Fruit fly (Drosophila melanogaster) whole organism, wandering third instar larva: ENCODE results near the gene Proc.
A peak's percentile ranks its signal among the peaks of the same experiment; 100 is the strongest.

Experiments used
- Abd-B ChIP-seq: fragments of >200 bp; optimal IDR thresholded peaks from 2 replicates; lab custom pipeline; 2017; ENCODE audit warnings: missing biosample characterization, missing genetic modification characterization
- CrebA ChIP-seq: fragments of 200-800 bp; sonication (Bioruptor generic); optimal IDR thresholded peaks from 2 replicates; lab custom pipeline; 2016; ENCODE audit warnings: missing biosample characterization, mild to moderate bottlenecking, missing genetic modification characterization, borderline replicate concordance
- Dfd ChIP-seq: fragments of >200 bp; optimal IDR thresholded peaks from 2 replicates; lab custom pipeline; 2017; ENCODE audit warnings: missing biosample characterization, missing genetic modification characterization
- Dif ChIP-seq: fragments of 200-275, 200-300 bp; sonication (Bioruptor generic); optimal IDR thresholded peaks from 2 replicates; lab custom pipeline; 2018; ENCODE audit warnings: missing biosample characterization, missing genetic modification characterization; ENCODE audit not compliant: partially characterized antibody
- GATAd ChIP-seq: sonication (Bioruptor generic); optimal IDR thresholded peaks from 2 replicates; lab custom pipeline; 2016; ENCODE audit warnings: missing biosample characterization, missing genetic modification characterization
- HLH106 ChIP-seq: fragments of 200-800 bp; optimal IDR thresholded peaks from 3 replicates; lab custom pipeline; 2019; ENCODE audit warnings: missing biosample characterization, mild to moderate bottlenecking, missing genetic modification characterization, moderate library complexity
- Hnf4 ChIP-seq: fragments of 200-800 bp; sonication (Bioruptor generic); optimal IDR thresholded peaks from 2 replicates; lab custom pipeline; 2016; ENCODE audit warnings: missing biosample characterization, mild to moderate bottlenecking, missing genetic modification characterization
- Hr78 ChIP-seq: fragments of >200 bp; optimal IDR thresholded peaks from 2 replicates; lab custom pipeline; 2017; ENCODE audit warnings: missing biosample characterization, missing genetic modification characterization
- Hr83 ChIP-seq: fragments of 200-300 bp; sonication (Bioruptor generic); optimal IDR thresholded peaks from 2 replicates; lab custom pipeline; 2016; ENCODE audit warnings: missing biosample characterization, mild to moderate bottlenecking, missing genetic modification characterization, moderate library complexity; ENCODE audit not compliant: poor library complexity, severe bottlenecking
- Jra ChIP-seq: sonication (Bioruptor generic); optimal IDR thresholded peaks from 2 replicates; lab custom pipeline; 2016; ENCODE audit warnings: missing biosample characterization, missing genetic modification characterization
- Myc ChIP-seq: fragments of >200 bp; optimal IDR thresholded peaks from 2 replicates; lab custom pipeline; 2017
- N ChIP-seq: fragments of >200 bp; optimal IDR thresholded peaks from 2 replicates; lab custom pipeline; 2018; ENCODE audit warnings: missing biosample characterization, missing external identifiers, missing genetic modification characterization
- OdsH ChIP-seq: fragments of 200-800 bp; sonication (Bioruptor generic); optimal IDR thresholded peaks from 2 replicates; lab custom pipeline; 2016; ENCODE audit warnings: missing biosample characterization, mild to moderate bottlenecking, missing genetic modification characterization
- Rel ChIP-seq, 2 experiments: fragments of 200-800 bp; sonication (Bioruptor generic) in 1 of 2; optimal IDR thresholded peaks; 2 replicates in 1 of 2; 3 replicates in 1 of 2; lab custom pipeline; 2016 to 2019; ENCODE audit warnings: mild to moderate bottlenecking in 2 of 2, missing biosample characterization in 2 of 2, missing genetic modification characterization in 2 of 2, moderate library complexity in 1 of 2
- Sp1 ChIP-seq: fragments of 200-800 bp; sonication (Bioruptor generic); optimal IDR thresholded peaks from 3 replicates; lab custom pipeline; 2019; ENCODE audit warnings: missing biosample characterization, mild to moderate bottlenecking, missing genetic modification characterization, moderate library complexity
- Vsx2 ChIP-seq: fragments of 200-300, 225-300 bp; sonication (Bioruptor generic); optimal IDR thresholded peaks from 2 replicates; lab custom pipeline; 2018; ENCODE audit warnings: missing biosample characterization, missing genetic modification characterization; ENCODE audit not compliant: partially characterized antibody
- br ChIP-seq: fragments of 200-800 bp; sonication (Bioruptor generic); optimal IDR thresholded peaks from 2 replicates; lab custom pipeline; 2016; ENCODE audit warnings: missing biosample characterization, missing genetic modification characterization
- brk ChIP-seq: fragments of 200-800 bp; sonication (Bioruptor generic); optimal IDR thresholded peaks from 2 replicates; lab custom pipeline; 2016; ENCODE audit warnings: missing biosample characterization, mild to moderate bottlenecking, missing genetic modification characterization
- dl ChIP-seq, 2 experiments: fragments of 175-275, 200-275 bp in 1 of 2; fragments of 200-275 bp in 1 of 2; sonication (Bioruptor generic); optimal IDR thresholded peaks; lab custom pipeline; 2018; ENCODE audit warnings: mild to moderate bottlenecking in 2 of 2, missing biosample characterization in 2 of 2, missing genetic modification characterization in 2 of 2, moderate library complexity in 2 of 2; ENCODE audit not compliant: partially characterized antibody in 2 of 2, insufficient read depth in 1 of 2
- dsf ChIP-seq: sonication (Bioruptor generic); optimal IDR thresholded peaks from 2 replicates; lab custom pipeline; 2016; ENCODE audit warnings: missing biosample characterization, missing genetic modification characterization, borderline replicate concordance
- ey ChIP-seq: fragments of 200-800 bp; sonication (Bioruptor generic); optimal IDR thresholded peaks from 2 replicates; lab custom pipeline; 2016; ENCODE audit warnings: missing biosample characterization, missing genetic modification characterization
- foxo ChIP-seq, 2 experiments: fragments of 200-800 bp; sonication (Bioruptor generic); optimal IDR thresholded peaks; 2 replicates in 1 of 2; 3 replicates in 1 of 2; lab custom pipeline; 2016 to 2017; ENCODE audit warnings: missing biosample characterization in 2 of 2, missing genetic modification characterization in 2 of 2
- fru ChIP-seq: fragments of 200-800 bp; sonication (Bioruptor generic); optimal IDR thresholded peaks from 3 replicates; lab custom pipeline; 2016; ENCODE audit warnings: missing biosample characterization, mild to moderate bottlenecking, missing genetic modification characterization
- h ChIP-seq: fragments of 200-800 bp; sonication (Bioruptor generic); optimal IDR thresholded peaks from 3 replicates; lab custom pipeline; 2016; ENCODE audit warnings: missing biosample characterization, mild to moderate bottlenecking, missing genetic modification characterization
- jim ChIP-seq: fragments of 175-275, 200-325 bp; sonication (Bioruptor generic); optimal IDR thresholded peaks from 2 replicates; lab custom pipeline; 2016; ENCODE audit warnings: missing biosample characterization, mild to moderate bottlenecking, missing genetic modification characterization
- lola ChIP-seq: fragments of >200 bp; optimal IDR thresholded peaks from 2 replicates; lab custom pipeline; 2017; ENCODE audit warnings: missing biosample characterization, missing genetic modification characterization
- pan ChIP-seq: fragments of >200 bp; optimal IDR thresholded peaks from 2 replicates; lab custom pipeline; 2017
- psq ChIP-seq: fragments of 200-800 bp; sonication (Bioruptor generic); optimal IDR thresholded peaks from 3 replicates; lab custom pipeline; 2017; ENCODE audit warnings: missing biosample characterization, mild to moderate bottlenecking, missing genetic modification characterization, moderate library complexity
- rgr ChIP-seq: fragments of 200-800 bp; sonication (Bioruptor generic); optimal IDR thresholded peaks from 3 replicates; lab custom pipeline; 2016; ENCODE audit warnings: missing biosample characterization, mild to moderate bottlenecking, missing genetic modification characterization
- sv ChIP-seq: fragments of 200-800 bp; sonication (Bioruptor generic); optimal IDR thresholded peaks from 3 replicates; lab custom pipeline; 2016; ENCODE audit warnings: missing biosample characterization, missing genetic modification characterization
- tai ChIP-seq: sonication (Bioruptor generic); optimal IDR thresholded peaks from 2 replicates; lab custom pipeline; 2016; ENCODE audit warnings: missing biosample characterization, missing genetic modification characterization
- woc ChIP-seq: sonication (Bioruptor generic); optimal IDR thresholded peaks from 2 replicates; lab custom pipeline; 2016; ENCODE audit warnings: missing biosample characterization, mild to moderate bottlenecking, missing genetic modification characterization

The Proc gene

DNA sequence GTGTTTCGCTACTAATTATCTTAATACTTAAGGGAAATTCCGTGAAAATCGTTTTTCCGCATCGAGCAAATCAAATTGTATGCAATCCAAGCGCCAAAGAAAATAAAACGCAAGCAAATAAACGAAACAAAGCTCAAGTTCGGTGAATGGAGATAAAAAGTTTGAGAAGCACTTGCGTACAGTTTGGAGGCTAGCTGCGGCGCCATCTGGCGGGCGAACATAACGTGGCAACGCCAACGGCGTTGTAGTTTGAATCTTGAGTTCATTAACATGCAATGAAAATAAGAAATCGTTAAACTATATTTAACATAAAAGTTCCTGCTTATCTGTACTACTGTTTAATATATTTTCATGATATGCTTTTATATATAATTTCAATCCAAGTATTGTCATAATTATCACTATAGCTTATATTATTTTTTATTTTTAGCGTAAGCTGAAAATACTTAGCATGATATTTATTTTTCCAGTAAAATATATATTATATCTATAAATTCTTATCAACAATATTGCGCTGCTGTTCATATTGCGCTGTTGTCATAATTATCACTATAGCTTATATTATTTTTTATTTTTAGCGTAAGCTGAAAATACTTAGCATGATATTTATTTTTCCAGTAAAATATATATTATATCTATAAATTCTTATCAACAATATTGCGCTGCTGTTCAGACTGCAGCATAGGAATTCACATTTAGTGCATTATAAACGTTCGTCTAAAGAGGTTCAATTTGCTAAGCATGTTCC is 14.7 kb downstream of the Proc start, which contains the start of gene lectin-28C:
TSS of gene lectin-28C (plus strand) at position 698 of the 748 bp plus-strand sequence.
- TF ChIP-seq Myc (peak; percentile 86), Vsx2 (peak; percentile 10), foxo (GFP tag; optimal IDR thresholded peaks at IDR 0.05; lab: Kevin White, UChicago) (peak in 1 of 2 experiments; percentile 0)

DNA sequence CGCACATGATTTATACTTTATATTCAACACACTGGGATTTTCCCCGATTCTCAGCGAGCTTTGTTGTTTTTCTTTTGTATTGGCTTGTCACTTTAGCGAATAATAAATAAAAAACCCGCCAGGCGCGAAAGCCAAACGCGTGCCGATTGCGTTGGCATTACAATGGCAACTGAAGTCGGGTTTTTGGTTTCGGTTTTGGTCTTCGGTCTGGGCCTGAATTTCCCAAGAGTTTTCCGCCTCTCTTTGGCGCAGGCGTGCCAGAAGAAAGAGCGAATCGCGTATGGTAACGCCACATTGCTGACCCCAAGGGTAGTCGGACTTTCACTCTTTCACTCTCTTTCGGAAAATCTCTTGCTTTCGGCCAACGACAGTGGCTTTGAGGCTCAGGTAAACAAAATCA is 16.1 kb downstream of the Proc start, which contains the start of gene CG14535:
TSS of gene CG14535 (minus strand) at position 368 of the 400 bp plus-strand sequence.
- TF ChIP-seq CrebA (GFP tag; lab: Kevin White, UChicago) (no peak), Dfd (GFP tag; lab: Kevin White, UChicago) (no peak), HLH106 (no peak), pan (no peak), Hr78 (GFP tag; lab: Kevin White, UChicago) (no peak), Vsx2 (no peak), brk (no peak), dl (GFP tag; optimal IDR thresholded peaks at IDR 0.05; lab: Kevin White, UChicago; ENCODE audit: insufficient read depth in 1 of 2, partially characterized antibody in 2 of 2) (no peak), jim (GFP tag; lab: Kevin White, UChicago) (no peak), Abd-B (GFP tag; lab: Kevin White, UChicago) (no peak), woc (no peak), OdsH (GFP tag; lab: Kevin White, UChicago) (no peak), tai (GFP tag; lab: Kevin White, UChicago) (no peak), Dif (no peak), sv (GFP tag; lab: Kevin White, UChicago) (no peak), dsf (GFP tag; lab: Kevin White, UChicago) (no peak), rgr (no peak)

DNA sequence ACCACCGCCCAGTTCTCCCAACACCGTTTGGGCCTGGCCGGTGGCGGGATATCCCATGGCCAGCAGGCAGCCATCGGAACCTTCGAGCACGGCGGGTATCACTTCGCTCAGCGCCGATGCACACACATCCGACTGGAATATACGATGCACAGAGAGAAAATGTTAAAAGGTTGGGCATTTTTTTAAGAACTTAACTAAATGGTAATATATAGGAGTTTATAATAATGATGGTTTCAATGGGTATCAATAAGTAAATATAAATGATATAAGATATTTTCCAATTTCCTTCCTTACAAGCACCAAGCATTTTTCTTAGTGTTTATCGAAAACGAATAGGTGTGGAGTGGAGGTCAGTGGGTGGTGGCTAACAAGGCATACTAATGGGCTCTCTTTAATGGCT is 19.6 kb downstream of the Proc start:
- TF ChIP-seq sv (GFP tag; lab: Kevin White, UChicago), result no peak
- TF ChIP-seq Hr83, result no peak
- TF ChIP-seq N (GFP tag; lab: Kevin White, UChicago), result no peak
- no peak for TF ChIP-seq Rel (GFP tag; optimal IDR thresholded peaks at IDR 0.05; lab: Kevin White, UChicago)
- TF ChIP-seq Rel (tag; optimal IDR thresholded peaks at IDR 0.05; lab: Kevin White, UChicago), result no peak
- no peak for TF ChIP-seq Myc
- TF ChIP-seq GATAd (GFP tag; lab: Kevin White, UChicago), result no peak
- no peak for TF ChIP-seq lola
- TF ChIP-seq brk, result no peak
- no peak for TF ChIP-seq Sp1 (GFP tag; lab: Kevin White, UChicago)
- TF ChIP-seq dsf (GFP tag; lab: Kevin White, UChicago), result no peak
- TF ChIP-seq dl (GFP tag; optimal IDR thresholded peaks at IDR 0.05; lab: Kevin White, UChicago; ENCODE audit: insufficient read depth in 1 of 2, partially characterized antibody in 2 of 2), result no peak
- no peak for TF ChIP-seq br (GFP tag; lab: Kevin White, UChicago)
- no peak for TF ChIP-seq woc
- TF ChIP-seq fru (GFP tag; lab: Kevin White, UChicago), result no peak

DNA sequence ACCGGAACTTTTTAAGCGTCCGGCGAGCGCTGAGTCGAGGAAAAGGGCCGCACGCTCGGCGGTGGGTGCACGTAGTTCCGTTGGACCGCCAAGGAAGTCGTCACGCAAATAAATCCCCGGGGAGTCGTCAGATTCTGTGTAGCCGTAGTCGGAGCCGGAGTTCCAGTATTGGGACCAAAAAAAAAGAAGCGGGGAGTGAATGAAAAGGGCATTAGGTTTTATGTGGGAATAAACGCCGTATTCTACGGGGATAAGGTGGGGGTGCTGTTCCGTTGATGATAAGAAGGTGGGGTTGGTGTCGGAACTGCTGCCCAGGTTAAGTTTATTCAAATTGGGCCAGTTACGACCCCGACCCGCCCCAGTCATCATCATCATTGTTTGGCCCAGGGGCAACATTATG is 20.8 kb downstream of the Proc start:
- no peak for TF ChIP-seq rgr
- no peak for TF ChIP-seq br (GFP tag; lab: Kevin White, UChicago)
- TF ChIP-seq h (GFP tag; lab: Kevin White, UChicago), result no peak
- TF ChIP-seq sv (GFP tag; lab: Kevin White, UChicago), result no peak

DNA sequence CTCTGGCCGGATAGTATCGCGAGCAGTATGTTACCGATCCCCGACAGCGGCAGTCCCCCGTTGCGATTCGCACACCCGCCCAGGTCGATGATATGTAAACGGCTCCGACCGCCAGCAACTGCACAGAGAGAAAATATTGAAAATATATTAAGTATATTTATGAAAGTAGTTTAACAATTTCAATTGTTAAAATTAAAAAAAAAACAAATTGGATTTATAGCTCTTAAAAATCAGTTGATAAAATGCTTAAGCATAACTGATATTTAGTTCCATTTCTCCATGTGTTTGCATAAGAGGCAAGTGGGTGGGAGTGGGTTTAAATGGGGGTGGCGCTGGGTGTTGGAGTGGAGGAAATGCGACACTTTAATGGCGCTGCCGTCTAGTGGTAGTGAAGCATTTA is 21.8 kb downstream of the Proc start:
- peak in 1 of 2 experiments; percentile 1 for TF ChIP-seq foxo (GFP tag; optimal IDR thresholded peaks at IDR 0.05; lab: Kevin White, UChicago)
- TF ChIP-seq woc, result no peak

DNA sequence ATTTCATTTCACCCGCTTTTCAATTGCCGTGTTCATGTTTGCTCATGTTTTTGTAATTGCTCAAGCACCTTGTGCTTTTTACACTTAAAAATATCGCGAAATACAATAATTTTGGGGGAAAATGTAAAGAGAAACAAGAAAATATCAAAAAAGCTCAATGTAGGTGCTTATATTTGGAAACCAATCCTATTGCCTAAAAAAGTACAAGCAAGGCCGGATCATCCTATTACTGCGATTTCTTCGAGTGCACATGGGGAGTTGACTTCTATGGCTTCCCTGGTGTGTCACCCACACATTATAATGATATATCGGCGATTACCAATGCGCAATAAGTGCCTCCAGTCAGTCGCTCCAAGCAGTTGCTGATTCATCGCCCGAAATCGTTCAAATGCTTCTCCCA is 30.0 kb downstream of the Proc start:
- TF ChIP-seq Hnf4 (GFP tag; lab: Kevin White, UChicago) (peak; percentile 9), ey (GFP tag; lab: Kevin White, UChicago) (peak; percentile 42), br (GFP tag; lab: Kevin White, UChicago) (peak; percentile 52), N (GFP tag; lab: Kevin White, UChicago) (no peak), Abd-B (GFP tag; lab: Kevin White, UChicago) (no peak), fru (GFP tag; lab: Kevin White, UChicago) (no peak), rgr (peak; percentile 16), h (GFP tag; lab: Kevin White, UChicago) (peak; percentile 29), HLH106 (peak; percentile 17), Jra (GFP tag; lab: Kevin White, UChicago) (no peak), psq (GFP tag; lab: Kevin White, UChicago) (peak; percentile 17)
